Fruit fly (Drosophila melanogaster): ENCODE results near the gene CG9536.
A peak's percentile ranks its signal among the peaks of the same experiment; 100 is the strongest.

Gene CG9536

DNA sequence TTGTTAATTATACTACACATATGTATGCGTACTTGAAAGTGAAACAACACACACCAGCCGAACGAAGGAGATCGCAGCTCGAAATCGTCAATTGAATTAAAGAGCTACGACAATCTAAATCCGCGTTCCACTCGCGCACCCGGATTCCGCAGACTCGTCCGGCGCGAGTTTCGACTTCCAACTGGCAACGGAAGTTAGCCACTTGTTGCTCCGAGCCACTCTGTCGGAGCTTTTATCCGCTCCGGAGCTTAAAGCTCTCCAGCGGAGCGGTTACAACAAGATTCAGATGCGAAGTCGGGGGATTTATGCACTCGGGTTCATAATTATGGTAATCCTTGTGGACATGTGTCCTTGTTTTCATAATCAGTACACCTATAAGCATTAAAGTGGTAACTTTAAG, 11.3 kb downstream of the CG9536 start, which contains the start of gene Rchy1 (continued):
- TF ChIP-seq CG17361 (GFP tag; IDR thresholded peaks at IDR 0.05): no peak
- peak; percentile 40 for TF ChIP-seq Hand (GFP tag; optimal IDR thresholded peaks at IDR 0.05)
- 0 out of 4 replicates have a peak, but pooled peaks have one; percentile 38 for TF ChIP-seq chinmo (GFP tag; IDR thresholded peaks at IDR 0.05; ENCODE audit: partially characterized antibody)
- peak; percentile 14 for TF ChIP-seq grau (tag; optimal IDR thresholded peaks at IDR 0.05)
- TF ChIP-seq Asciz (GFP tag; optimal IDR thresholded peaks at IDR 0.05): peak; percentile 13
- peak; percentile 21; the same call in 1 of the 3 replicates for TF ChIP-seq CG34422 (GFP tag; IDR thresholded peaks at IDR 0.05)
- TF ChIP-seq Rfx (GFP tag; IDR thresholded peaks at IDR 0.05): peak; percentile 45; the same call in 1 of the 2 replicates
- TF ChIP-seq ATbp (GFP tag; optimal IDR thresholded peaks at IDR 0.05): no peak
- peak; percentile 3 for TF ChIP-seq Blimp-1 (GFP tag; optimal IDR thresholded peaks at IDR 0.05)
- TF ChIP-seq PHDP (tag; optimal IDR thresholded peaks at IDR 0.05): peak; percentile 18
- peak; percentile 54; the same call in 1 of the 2 replicates for TF ChIP-seq NFAT (GFP tag; IDR thresholded peaks at IDR 0.05)
- no peak for TF ChIP-seq Six4 (GFP tag; optimal IDR thresholded peaks at IDR 0.05)
- TF ChIP-seq CG15269 (tag; optimal IDR thresholded peaks at IDR 0.05): peak; percentile 33
- no peak for TF ChIP-seq jumu (GFP tag; optimal IDR thresholded peaks at IDR 0.05)
- TF ChIP-seq gsb-n (tag; optimal IDR thresholded peaks at IDR 0.05): no peak
- peak; percentile 17; the same call in 1 of the 2 replicates for TF ChIP-seq amos (GFP tag; IDR thresholded peaks at IDR 0.05; ENCODE audit: partially characterized antibody)
- TF ChIP-seq pb (GFP tag; optimal IDR thresholded peaks at IDR 0.05): no peak
- TF ChIP-seq CG32532 (GFP tag; IDR thresholded peaks at IDR 0.05): peak; percentile 29; the same call in 1 of the 2 replicates
- TF ChIP-seq abd-A (tag; optimal IDR thresholded peaks at IDR 0.05): no peak
- TF ChIP-seq p53 (GFP tag; optimal IDR thresholded peaks at IDR 0.05): no peak
- no peak for TF ChIP-seq CG7786 (GFP tag; optimal IDR thresholded peaks at IDR 0.05)
- no peak for TF ChIP-seq croc (GFP tag; conservative IDR thresholded peaks at IDR 0.05)
- no peak for TF ChIP-seq CG7963 (GFP tag; IDR thresholded peaks at IDR 0.05; ENCODE audit: partially characterized antibody)
- TF ChIP-seq CG17359 (tag; optimal IDR thresholded peaks at IDR 0.05): peak; percentile 4
- no peak for TF ChIP-seq Doc2 (GFP tag; IDR thresholded peaks at IDR 0.05)
- TF ChIP-seq otp (GFP tag; IDR thresholded peaks at IDR 0.05): peak; percentile 48; the same call in 1 of the 3 replicates
- peak; percentile 49 for TF ChIP-seq wek (GFP tag; optimal IDR thresholded peaks at IDR 0.05)
- peak; percentile 36 for TF ChIP-seq CG17385 (GFP tag; optimal IDR thresholded peaks at IDR 0.05)
- peak; percentile 0 for TF ChIP-seq pzg (GFP tag; optimal IDR thresholded peaks at IDR 0.05)
- no peak for TF ChIP-seq zen2 (GFP tag; IDR thresholded peaks at IDR 0.05; ENCODE audit: partially characterized antibody)
- TF ChIP-seq gro (GFP tag; optimal IDR thresholded peaks at IDR 0.05): peak; percentile 54
- peak; percentile 36 for TF ChIP-seq nom (GFP tag; optimal IDR thresholded peaks at IDR 0.05)
- TF ChIP-seq bbx (GFP tag; IDR thresholded peaks at IDR 0.05; ENCODE audit: partially characterized antibody): peak; percentile 36; the same call in 1 of the 2 replicates
- no peak for TF ChIP-seq pan (optimal IDR thresholded peaks at IDR 0.05)
- peak in 1 of 2 experiments; percentile 27 for TF ChIP-seq pan (GFP tag; optimal IDR thresholded peaks at IDR 0.05 in 1 of 2, IDR thresholded peaks at IDR 0.05 in 1 of 2)
- peak; percentile 3 for TF ChIP-seq MESR4 (GFP tag; optimal IDR thresholded peaks at IDR 0.05)
- no peak for TF ChIP-seq klu (GFP tag; IDR thresholded peaks at IDR 0.05)
- TF ChIP-seq Hmr (GFP tag; optimal IDR thresholded peaks at IDR 0.05): peak; percentile 46
- TF ChIP-seq ftz-f1 (GFP tag; optimal IDR thresholded peaks at IDR 0.05): peak; percentile 25
- TF ChIP-seq CG11247 (GFP tag; IDR thresholded peaks at IDR 0.05): peak; percentile 8; the same call in 1 of the 2 replicates
- no peak for TF ChIP-seq CG17612 (GFP tag; IDR thresholded peaks at IDR 0.05)
- peak; percentile 68; the same call in 2 of the 3 replicates for TF ChIP-seq ci (GFP tag; IDR thresholded peaks at IDR 0.05)
- peak; percentile 27 for TF ChIP-seq Fer3 (tag; optimal IDR thresholded peaks at IDR 0.05)
- TF ChIP-seq slp2 (GFP tag; optimal IDR thresholded peaks at IDR 0.05): no peak
- TF ChIP-seq CG13624 (GFP tag; optimal IDR thresholded peaks at IDR 0.05): peak; percentile 3
- TF ChIP-seq CG3847 (GFP tag; IDR thresholded peaks at IDR 0.05): peak; percentile 28; the same call in 1 of the 2 replicates
- TF ChIP-seq CG10431 (GFP tag; optimal IDR thresholded peaks at IDR 0.05): peak; percentile 17
- TF ChIP-seq her (GFP tag; optimal IDR thresholded peaks at IDR 0.05): peak; percentile 37
- TF ChIP-seq CG11695 (GFP tag; IDR thresholded peaks at IDR 0.05): 0 out of 3 replicates have a peak, but pooled peaks have one; percentile 19
- peak; percentile 12; the same call in 1 of the 2 replicates for TF ChIP-seq CG14014 (GFP tag; IDR thresholded peaks at IDR 0.05)
